Worm (Caenorhabditis elegans) whole organism, young adult: ENCODE measurements around the gene F31F4.11.

Source experiments
- C17E4.6 ChIP-seq: fragments of 200-800 bp; sonication (Bioruptor generic); IDR thresholded peaks from 2 replicates; pipeline ENCODE4 v1.3.6; 2022; ENCODE audit warnings: missing genetic modification reagents, missing genetic modification characterization, missing compliant biosample characterization
- F37B4.10 ChIP-seq: fragments of 200-800 bp; sonication (Bioruptor generic); IDR thresholded peaks from 2 replicates; pipeline ENCODE4 v1.3.6; 2022; ENCODE audit warnings: missing genetic modification characterization, missing compliant biosample characterization
- let-526 ChIP-seq: fragments of 200-800 bp; sonication (Bioruptor generic); IDR thresholded peaks from 2 replicates; pipeline ENCODE4 v1.3.6; 2022; ENCODE audit warnings: missing genetic modification reagents, missing genetic modification characterization, missing compliant biosample characterization
- mxl-1 ChIP-seq: sonication (generic microtip); optimal IDR thresholded peaks from 2 replicates; lab custom pipeline; 2016; ENCODE audit warnings: missing genetic modification characterization, missing compliant biosample characterization
- pha-4 ChIP-seq: fragments of 150-350 bp; sonication (generic microtip); optimal IDR thresholded peaks from 2 replicates; lab custom pipeline; 2014; ENCODE audit warnings: missing biosample characterization, missing genetic modification reagents, missing genetic modification characterization
- rcor-1 ChIP-seq: fragments of 200-800 bp; sonication (Bioruptor generic); IDR thresholded peaks from 2 replicates; pipeline ENCODE4 v1.3.6; 2022; ENCODE audit warnings: missing genetic modification reagents, missing genetic modification characterization, missing compliant biosample characterization
- snpc-4 ChIP-seq, 5 experiments: fragments of 150-350 bp in 1 of 5; sonication (generic microtip) in 4 of 5; optimal IDR thresholded peaks; 2 replicates each; lab custom pipeline; 2014 to 2018; ENCODE audit warnings: missing genetic modification characterization in 5 of 5, missing biosample characterization in 3 of 5, antibody characterized with exemption in 2 of 5, mild to moderate bottlenecking in 2 of 5, missing compliant biosample characterization in 2 of 5, missing genotype in 2 of 5, moderate library complexity in 2 of 5, missing genetic modification reagents in 1 of 5
- sptf-2 ChIP-seq: fragments of 200-800 bp; sonication (Bioruptor generic); optimal IDR thresholded peaks from 2 replicates; lab custom pipeline; 2018; ENCODE audit warnings: mild to moderate bottlenecking, missing genetic modification characterization, missing compliant biosample characterization
- unc-130 ChIP-seq: sonication (generic microtip); optimal IDR thresholded peaks from 2 replicates; lab custom pipeline; 2016; ENCODE audit warnings: missing genetic modification reagents, missing genetic modification characterization, missing compliant biosample characterization
- zfh-2 ChIP-seq: fragments of 200-800 bp; sonication (Bioruptor generic); conservative IDR thresholded peaks from 2 replicates; pipeline ENCODE4 v1.3.6; 2022; ENCODE audit warnings: missing genetic modification reagents, missing genetic modification characterization, missing compliant biosample characterization

- no peak for TF ChIP-seq pha-4
- TF ChIP-seq mxl-1 = no peak
- no peak for TF ChIP-seq C17E4.6
- no peak for TF ChIP-seq snpc-4 (GFP tag; optimal IDR thresholded peaks at IDR 0.05; lab: Kevin White, UChicago)
- peak; percentile 66 to 91 (median 82) for TF ChIP-seq snpc-4 (tag; optimal IDR thresholded peaks at IDR 0.05; lab: Kevin White, UChicago)
- TF ChIP-seq rcor-1 (GFP tag; lab: Robert Waterston, UW) = no peak
- no peak for TF ChIP-seq sptf-2 (GFP tag; lab: Kevin White, UChicago)
- no peak for TF ChIP-seq unc-130 (GFP tag; lab: Kevin White, UChicago)
- TF ChIP-seq let-526 (GFP tag; lab: Robert Waterston, UW) = no peak
- no peak for TF ChIP-seq F37B4.10 (GFP tag; lab: Robert Waterston, UW)
- TF ChIP-seq zfh-2 (GFP tag; lab: Robert Waterston, UW) = no peak
Observed at ce11 chrV:635630-636029, 28.6 kb downstream of the F31F4.11 start.
